Worm (Caenorhabditis elegans) whole organism, L4/young adult: ENCODE results near the gene nspa-2.

Experiments used
- dao-5 ChIP-seq: sonication (generic microtip); optimal IDR thresholded peaks from 2 replicates; lab custom pipeline; 2016; ENCODE audit warnings: missing genotype, missing genetic modification characterization, moderate library complexity, missing compliant biosample characterization
- him-1 ChIP-seq: sonication (generic microtip); optimal IDR thresholded peaks from 2 replicates; lab custom pipeline; 2016; ENCODE audit warnings: missing genotype, missing genetic modification reagents, missing genetic modification characterization, missing compliant biosample characterization

- no peak for TF ChIP-seq dao-5 (tag; lab: Kevin White, UChicago)
- no peak for TF ChIP-seq him-1 (tag; lab: Kevin White, UChicago)
These were observed 4.7 kb downstream of the nspa-2 start, which contains the start of gene mpst-3 for ce11 chrV:14895557-14895956.
